Fruit fly (Drosophila melanogaster): ENCODE results near the gene hid.

The hid gene

dm6 chr3L:18148418-18148973 is 36.9 kb downstream of the hid start, which contains the start of gene CG7330 (continued):
- TF ChIP-seq CG14965 (GFP tag; optimal IDR thresholded peaks at IDR 0.05; ENCODE audit: borderline replicate concordance) = no peak
- TF ChIP-seq CG30403 (GFP tag; optimal IDR thresholded peaks at IDR 0.05) = peak; percentile 96
- TF ChIP-seq emc (GFP tag; optimal IDR thresholded peaks at IDR 0.05) = no peak
- peak; percentile 99 for TF ChIP-seq dmrt99B (tag; optimal IDR thresholded peaks at IDR 0.05)
- peak; percentile 90 for TF ChIP-seq CG8388 (GFP tag; optimal IDR thresholded peaks at IDR 0.05)
- TF ChIP-seq Sry-δ (GFP tag; optimal IDR thresholded peaks at IDR 0.05) = peak; percentile 3
- TF ChIP-seq Dip2 (GFP tag; IDR thresholded peaks at IDR 0.05) = no peak
- peak; percentile 89 for TF ChIP-seq CG5180 (GFP tag; optimal IDR thresholded peaks at IDR 0.05)
- no peak for TF ChIP-seq sna (GFP tag; IDR thresholded peaks at IDR 0.05; ENCODE audit: partially characterized antibody)
- no peak for TF ChIP-seq ERR (GFP tag; optimal IDR thresholded peaks at IDR 0.05)
- no peak for TF ChIP-seq CG15479 (GFP tag; optimal IDR thresholded peaks at IDR 0.05)
- TF ChIP-seq CG31224 (GFP tag; IDR thresholded peaks at IDR 0.05) = peak; percentile 50
- TF ChIP-seq CG15514 (GFP tag; optimal IDR thresholded peaks at IDR 0.05) = peak; percentile 79
- no peak for TF ChIP-seq Neu2 (GFP tag; optimal IDR thresholded peaks at IDR 0.05; ENCODE audit: borderline replicate concordance)
- peak; percentile 95 for TF ChIP-seq phol (tag; optimal IDR thresholded peaks at IDR 0.05)
- peak; percentile 60; the same call in 1 of the 2 replicates for TF ChIP-seq ara (GFP tag; IDR thresholded peaks at IDR 0.05)
- TF ChIP-seq grn (GFP tag; optimal IDR thresholded peaks at IDR 0.05) = no peak
- TF ChIP-seq CG18011 (GFP tag; optimal IDR thresholded peaks at IDR 0.05) = peak; percentile 80
- no peak for TF ChIP-seq Spps (tag; optimal IDR thresholded peaks at IDR 0.05)
- TF ChIP-seq CkIIα-i1 (GFP tag; IDR thresholded peaks at IDR 0.05) = peak; percentile 32; the same call in 1 of the 2 replicates
- TF ChIP-seq CG7745 (tag; optimal IDR thresholded peaks at IDR 0.05) = no peak
- TF ChIP-seq mam (GFP tag; optimal IDR thresholded peaks at IDR 0.05) = peak; percentile 54
- TF ChIP-seq tin (GFP tag; optimal IDR thresholded peaks at IDR 0.05) = peak; percentile 87
- no peak for TF ChIP-seq abd-A (tag; optimal IDR thresholded peaks at IDR 0.05)
- TF ChIP-seq Oaz (GFP tag; IDR thresholded peaks at IDR 0.05) = peak; percentile 80
- TF ChIP-seq CG6813 (GFP tag; optimal IDR thresholded peaks at IDR 0.05) = peak; percentile 84
- TF ChIP-seq CG11456 (GFP tag; IDR thresholded peaks at IDR 0.05) = peak; percentile 79
- peak; percentile 79 for TF ChIP-seq CG12071 (GFP tag; optimal IDR thresholded peaks at IDR 0.05)
- peak; percentile 96 for TF ChIP-seq CG13296 (GFP tag; optimal IDR thresholded peaks at IDR 0.05)
- TF ChIP-seq corto (GFP tag; optimal IDR thresholded peaks at IDR 0.05) = peak; percentile 20
- TF ChIP-seq org-1 (GFP tag; optimal IDR thresholded peaks at IDR 0.05) = peak; percentile 93
- TF ChIP-seq br (optimal IDR thresholded peaks at IDR 0.05) = no peak
- peak; percentile 81 for TF ChIP-seq croc (GFP tag; conservative IDR thresholded peaks at IDR 0.05)
- TF ChIP-seq klu (GFP tag; IDR thresholded peaks at IDR 0.05) = peak; percentile 82
- TF ChIP-seq Dref (GFP tag; IDR thresholded peaks at IDR 0.05) = no peak
- TF ChIP-seq CG3281 (GFP tag; optimal IDR thresholded peaks at IDR 0.05) = peak; percentile 94
- peak; percentile 88 for TF ChIP-seq CG9727 (GFP tag; optimal IDR thresholded peaks at IDR 0.05)
- peak; percentile 75 for TF ChIP-seq CG12769 (tag; optimal IDR thresholded peaks at IDR 0.05)
- no peak for TF ChIP-seq fd102C (GFP tag; optimal IDR thresholded peaks at IDR 0.05)
- TF ChIP-seq Hr78 (GFP tag; optimal IDR thresholded peaks at IDR 0.05) = peak in 1 of 2 experiments; percentile 82
- TF ChIP-seq CG10431 (GFP tag; optimal IDR thresholded peaks at IDR 0.05) = peak; percentile 28
- TF ChIP-seq Med (GFP tag) = peak; percentile 89
- TF ChIP-seq MTF-1 (GFP tag; optimal IDR thresholded peaks at IDR 0.05; ENCODE audit: borderline replicate concordance) = peak; percentile 54
- peak; percentile 84 for TF ChIP-seq Fer2 (tag; optimal IDR thresholded peaks at IDR 0.05)
- no peak for TF ChIP-seq Ets97D (GFP tag; optimal IDR thresholded peaks at IDR 0.05)
- peak; percentile 88 for TF ChIP-seq HLH3B (GFP tag; IDR thresholded peaks at IDR 0.05)
- TF ChIP-seq CG31441 (GFP tag; IDR thresholded peaks at IDR 0.05) = peak; percentile 98
- peak; percentile 91 for TF ChIP-seq HHEX (GFP tag; optimal IDR thresholded peaks at IDR 0.05)
- no peak for TF ChIP-seq ham (GFP tag; IDR thresholded peaks at IDR 0.05)

Measured in whole organism, embryonic.